Fruit fly (Drosophila melanogaster): Measurements from ENCODE around the gene oc.
A peak's percentile ranks its signal among the peaks of the same experiment; 100 is the strongest.

The oc gene

DNA sequence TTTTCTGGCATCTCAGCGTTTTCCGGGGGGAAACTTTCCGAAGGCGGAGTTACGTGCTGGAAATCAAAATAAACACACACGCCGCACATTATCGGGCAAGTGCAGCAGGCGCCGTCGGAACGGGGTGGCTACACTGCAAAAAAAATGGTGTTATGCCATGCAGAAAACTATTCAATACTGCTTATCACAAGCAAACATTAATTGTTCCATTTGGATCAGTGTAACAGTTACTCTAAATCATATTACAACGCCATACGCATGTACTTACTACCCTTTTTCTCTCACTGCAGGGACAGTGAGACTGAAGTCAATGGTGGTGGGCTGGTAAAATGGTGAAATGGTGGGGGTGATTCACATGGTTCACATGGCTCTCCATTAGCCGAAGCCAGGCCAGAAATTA is 23.3 kb downstream of the oc start:
- no peak for TF ChIP-seq vnd (GFP tag; IDR thresholded peaks at IDR 0.05; ENCODE audit: partially characterized antibody)
- TF ChIP-seq CG8944 (GFP tag; optimal IDR thresholded peaks at IDR 0.05): peak; percentile 57
- TF ChIP-seq CG30403 (GFP tag; optimal IDR thresholded peaks at IDR 0.05): peak; percentile 55
- TF ChIP-seq Fer2 (tag; optimal IDR thresholded peaks at IDR 0.05): no peak
- peak; percentile 50; the same call in 2 of the 3 replicates for TF ChIP-seq tgo (GFP tag; IDR thresholded peaks at IDR 0.05)
- TF ChIP-seq scrt (GFP tag; optimal IDR thresholded peaks at IDR 0.05): no peak
- TF ChIP-seq CG30020 (tag; optimal IDR thresholded peaks at IDR 0.05): peak; percentile 12
- no peak for TF ChIP-seq p53 (GFP tag; optimal IDR thresholded peaks at IDR 0.05)
- no peak for TF ChIP-seq tna (GFP tag; IDR thresholded peaks at IDR 0.05; ENCODE audit: partially characterized antibody)
- no peak for TF ChIP-seq corto (GFP tag; optimal IDR thresholded peaks at IDR 0.05)
- TF ChIP-seq CG9215 (GFP tag; IDR thresholded peaks at IDR 0.05): peak; percentile 34; the same call in 1 of the 2 replicates
- TF ChIP-seq CG9876 (GFP tag; optimal IDR thresholded peaks at IDR 0.05): peak; percentile 47
- no peak for TF ChIP-seq dm (GFP tag; optimal IDR thresholded peaks at IDR 0.05)
- peak; percentile 64 for TF ChIP-seq Nf-YB (GFP tag; optimal IDR thresholded peaks at IDR 0.05)
- TF ChIP-seq Fer1 (GFP tag; optimal IDR thresholded peaks at IDR 0.05): no peak
- TF ChIP-seq CG13894 (tag; optimal IDR thresholded peaks at IDR 0.05): no peak
- peak; percentile 84 for TF ChIP-seq CG10959 (GFP tag; IDR thresholded peaks at IDR 0.05)
- peak; percentile 75 for TF ChIP-seq D19A (tag; optimal IDR thresholded peaks at IDR 0.05)
- no peak; the same call in 1 of the 2 replicates for TF ChIP-seq sens-2 (GFP tag; IDR thresholded peaks at IDR 0.05)
- TF ChIP-seq NC2α (GFP tag; optimal IDR thresholded peaks at IDR 0.05): peak; percentile 45
- TF ChIP-seq eyg (GFP tag; optimal IDR thresholded peaks at IDR 0.05): peak; percentile 15
- TF ChIP-seq Sin3A (optimal IDR thresholded peaks at IDR 0.05): no peak
- peak; percentile 75 for TF ChIP-seq unpg (GFP tag; optimal IDR thresholded peaks at IDR 0.05)
- TF ChIP-seq CG17612 (GFP tag; IDR thresholded peaks at IDR 0.05): 0 out of 2 replicates have a peak, but pooled peaks have one; percentile 33
- peak; percentile 64 for TF ChIP-seq CG10366 (GFP tag; IDR thresholded peaks at IDR 0.05)
- TF ChIP-seq CG3995 (GFP tag; optimal IDR thresholded peaks at IDR 0.05): no peak
- no peak for TF ChIP-seq Ravus (GFP tag; IDR thresholded peaks at IDR 0.05)
- peak; percentile 8 for TF ChIP-seq CG10462 (GFP tag; optimal IDR thresholded peaks at IDR 0.05)
- TF ChIP-seq fd64A (GFP tag; optimal IDR thresholded peaks at IDR 0.05): peak; percentile 70
- peak; percentile 66 for TF ChIP-seq CG12769 (tag; optimal IDR thresholded peaks at IDR 0.05)
- TF ChIP-seq CG14860 (GFP tag; IDR thresholded peaks at IDR 0.05; ENCODE audit: partially characterized antibody): no peak
- TF ChIP-seq zfh2 (GFP tag; optimal IDR thresholded peaks at IDR 0.05): no peak
- no peak for TF ChIP-seq Hr39 (optimal IDR thresholded peaks at IDR 0.05)
- peak; percentile 82 for TF ChIP-seq CG14710 (tag; optimal IDR thresholded peaks at IDR 0.05)
- TF ChIP-seq ash1 (GFP tag; optimal IDR thresholded peaks at IDR 0.05): no peak
- no peak for TF ChIP-seq br (optimal IDR thresholded peaks at IDR 0.05)
- peak; percentile 47; the same call in 1 of the 3 replicates for TF ChIP-seq CG7357 (GFP tag; IDR thresholded peaks at IDR 0.05)
- peak; percentile 63 for TF ChIP-seq CG3407 (GFP tag; optimal IDR thresholded peaks at IDR 0.05)
- TF ChIP-seq CG6854 (GFP tag; optimal IDR thresholded peaks at IDR 0.05): no peak
- no peak for TF ChIP-seq NFAT (GFP tag; IDR thresholded peaks at IDR 0.05)
- TF ChIP-seq CG17385 (GFP tag; optimal IDR thresholded peaks at IDR 0.05): peak; percentile 49
- TF ChIP-seq CG32532 (GFP tag; IDR thresholded peaks at IDR 0.05): no peak
- TF ChIP-seq pita (GFP tag; optimal IDR thresholded peaks at IDR 0.05): no peak
- peak; percentile 27; the same call in 1 of the 2 replicates for TF ChIP-seq CG8765 (GFP tag; IDR thresholded peaks at IDR 0.05)
- no peak for TF ChIP-seq YL-1 (GFP tag; optimal IDR thresholded peaks at IDR 0.05)
- peak; percentile 73 for TF ChIP-seq onecut (GFP tag; IDR thresholded peaks at IDR 0.05)
- TF ChIP-seq twi (tag; optimal IDR thresholded peaks at IDR 0.05): peak; percentile 62
- TF ChIP-seq Stat92E (GFP tag; optimal IDR thresholded peaks at IDR 0.05): peak in 1 of 3 experiments; percentile 5
- no peak for TF ChIP-seq TFAM (GFP tag; optimal IDR thresholded peaks at IDR 0.05)
- TF ChIP-seq CG9437 (GFP tag; optimal IDR thresholded peaks at IDR 0.05): peak; percentile 6
- TF ChIP-seq Ets97D (GFP tag; optimal IDR thresholded peaks at IDR 0.05): peak; percentile 22
- peak; percentile 77; the same call in 2 of the 3 replicates for TF ChIP-seq ken (GFP tag; IDR thresholded peaks at IDR 0.05)
- TF ChIP-seq CTCF (GFP tag; optimal IDR thresholded peaks at IDR 0.05): peak; percentile 1
